Worm (Caenorhabditis elegans): ENCODE results near the gene C15H7.3.
"Not testable (repeated sequence)": the region's sequence is repeated elsewhere in the genome, so short reads cannot be mapped to it uniquely, and the experiment has no call there.

The C15H7.3 gene

ce11 chrIII:9696417-9696816 is 44.6 kb upstream of the C15H7.3 start, which contains the start of gene bud-31:
Gene bud-31, minus strand, starts transcription at chrIII:9696517.
- TF ChIP-seq tbx-2 (tag; optimal IDR thresholded peaks at IDR 0.05): no peak

ce11 chrIII:9695379-9695778 is 43.6 kb upstream of the C15H7.3 start:
- TF ChIP-seq elt-2 (tag; optimal IDR thresholded peaks at IDR 0.05) (no peak), zip-5 (tag; optimal IDR thresholded peaks at IDR 0.05) (no peak), ceh-14 (tag; optimal IDR thresholded peaks at IDR 0.05) (peak; percentile 11), unc-42 (tag; optimal IDR thresholded peaks at IDR 0.05) (peak; percentile 19)

- TF ChIP-seq nhr-232 (tag; optimal IDR thresholded peaks at IDR 0.05) (no peak), ahr-1 (tag; optimal IDR thresholded peaks at IDR 0.05) (no peak), F13H6.1 (tag; optimal IDR thresholded peaks at IDR 0.05) (no peak), sdc-2 (tag; optimal IDR thresholded peaks at IDR 0.05) (no peak), fax-1 (tag; optimal IDR thresholded peaks at IDR 0.05) (no peak), zip-5 (tag; optimal IDR thresholded peaks at IDR 0.05) (no peak), sox-4 (tag; optimal IDR thresholded peaks at IDR 0.05) (no peak), ama-1 (optimal IDR thresholded peaks at IDR 0.05) (no peak), elt-4 (tag; optimal IDR thresholded peaks at IDR 0.05) (no peak), ceh-9 (tag; optimal IDR thresholded peaks at IDR 0.05) (no peak), nhr-11 (tag; optimal IDR thresholded peaks at IDR 0.05) (no peak), lim-6 (tag; optimal IDR thresholded peaks at IDR 0.05) (no peak), mec-3 (tag; optimal IDR thresholded peaks at IDR 0.05; ENCODE audit: borderline replicate concordance) (no peak)
Measured at ce11 chrIII:9694474-9694873, 42.7 kb upstream of the C15H7.3 start, which contains the start of gene set-3. Gene set-3, minus strand, starts transcription at chrIII:9694574.

ce11 chrIII:9690044-9690443 is 38.3 kb upstream of the C15H7.3 start, which contains the start of gene best-5:
Gene best-5, minus strand, starts transcription at chrIII:9690253.
- no peak for TF ChIP-seq zip-5 (tag; optimal IDR thresholded peaks at IDR 0.05)
- TF ChIP-seq T23F11.4 (GFP tag; optimal IDR thresholded peaks at IDR 0.05): no peak
- TF ChIP-seq unc-86 (tag; optimal IDR thresholded peaks at IDR 0.05): no peak
- TF ChIP-seq ets-4 (tag; optimal IDR thresholded peaks at IDR 0.05): no peak

ce11 chrIII:9689377-9689776 is 37.6 kb upstream of the C15H7.3 start:
- TF ChIP-seq hlh-8 (tag; optimal IDR thresholded peaks at IDR 0.05): no peak
- no peak for TF ChIP-seq pqm-1 (tag; optimal IDR thresholded peaks at IDR 0.05)
- no peak for TF ChIP-seq sox-2 (GFP tag; IDR thresholded peaks at IDR 0.05)

- TF ChIP-seq npax-4 (tag; optimal IDR thresholded peaks at IDR 0.05) (no peak), ceh-24 (tag; optimal IDR thresholded peaks at IDR 0.05) (no peak), ceh-6 (GFP tag; optimal IDR thresholded peaks at IDR 0.05) (no peak), hlh-13 (GFP tag; optimal IDR thresholded peaks at IDR 0.05) (no peak), nfya-1 (tag; optimal IDR thresholded peaks at IDR 0.05) (no peak), unc-55 (GFP tag; optimal IDR thresholded peaks at IDR 0.05) (no peak)
Measured at ce11 chrIII:9685959-9686358, 34.2 kb upstream of the C15H7.3 start, which contains the start of gene C07A9.10. Gene C07A9.10, minus strand, starts transcription at chrIII:9686059.

- not testable (repeated sequence) for TF ChIP-seq pag-3 (tag; optimal IDR thresholded peaks at IDR 0.05; ENCODE audit: borderline replicate concordance); dve-1 (tag; optimal IDR thresholded peaks at IDR 0.05); tbx-7 (tag; optimal IDR thresholded peaks at IDR 0.05)
Measured at ce11 chrIII:9682729-9683128, 31.0 kb upstream of the C15H7.3 start, which contains the start of gene C07A9.5. Gene C07A9.5, minus strand, starts transcription at chrIII:9682829.

All from whole organism, late embryonic.